Worm (Caenorhabditis elegans) whole organism, L1 larva: Measurements from ENCODE around the gene Y15E3A.3.
A peak's percentile ranks its signal among the peaks of the same experiment; 100 is the strongest.

Experiments used
- C16A3.4 ChIP-seq: fragments of 150-350 bp; optimal IDR thresholded peaks from 2 replicates; lab custom pipeline; 2014; ENCODE audit warnings: missing biosample characterization, missing genetic modification characterization
- aly-2 ChIP-seq: fragments of 150-350 bp; optimal IDR thresholded peaks from 2 replicates; lab custom pipeline; 2014; ENCODE audit warnings: missing biosample characterization, missing genetic modification characterization
- ama-1 ChIP-seq: fragments of 150-350 bp; optimal IDR thresholded peaks from 2 replicates; lab custom pipeline; 2014
- blmp-1 ChIP-seq: fragments of 150-350 bp; optimal IDR thresholded peaks from 2 replicates; lab custom pipeline; 2014; ENCODE audit warnings: missing biosample characterization, missing genetic modification characterization
- ceh-8 ChIP-seq: fragments of 200-800 bp; sonication (Bioruptor generic); optimal IDR thresholded peaks from 2 replicates; lab custom pipeline; 2018; ENCODE audit warnings: mild to moderate bottlenecking, missing genetic modification characterization, moderate library complexity, missing compliant biosample characterization
- ceh-90 ChIP-seq: sonication (generic microtip); optimal IDR thresholded peaks from 2 replicates; lab custom pipeline; 2016; ENCODE audit warnings: missing genetic modification characterization, missing compliant biosample characterization
- ces-1 ChIP-seq: fragments of 150-350 bp; optimal IDR thresholded peaks from 2 replicates; lab custom pipeline; 2014; ENCODE audit warnings: missing biosample characterization, missing genetic modification reagents, missing genetic modification characterization
- dpl-1 ChIP-seq, 3 experiments: fragments of 150-350 bp in 2 of 3; sonication (generic microtip) in 1 of 3; optimal IDR thresholded peaks; 2 replicates each; lab custom pipeline; 2014 to 2017; ENCODE audit warnings: missing biosample characterization in 3 of 3, missing genetic modification characterization in 3 of 3, missing genetic modification reagents in 3 of 3
- efl-1 ChIP-seq, 4 experiments: fragments of 150-350 bp; optimal IDR thresholded peaks in 3 of 4; peaks in 1 of 4; 1 replicate in 1 of 4; 2 replicates in 3 of 4; lab custom pipeline; 2014; ENCODE audit warnings: missing biosample characterization in 2 of 4, missing genetic modification characterization in 2 of 4, missing genetic modification reagents in 2 of 4
- egl-13 ChIP-seq: sonication (generic microtip); optimal IDR thresholded peaks from 2 replicates; lab custom pipeline; 2016; ENCODE audit warnings: missing genotype, missing genetic modification reagents, missing genetic modification characterization, missing compliant biosample characterization
- egl-27 ChIP-seq, 2 experiments: fragments of 150-350 bp in 1 of 2; sonication (generic microtip); optimal IDR thresholded peaks; 3 replicates each; lab custom pipeline; 2017 to 2018; ENCODE audit warnings: missing biosample characterization in 2 of 2, missing genetic modification characterization in 2 of 2, missing genetic modification reagents in 2 of 2
- elt-3 ChIP-seq, 6 experiments: fragments of 150-350 bp in 1 of 6; sonication (generic microtip); optimal IDR thresholded peaks; 2 replicates each; lab custom pipeline; 2017 to 2018; ENCODE audit warnings: missing biosample characterization in 6 of 6, missing genetic modification characterization in 6 of 6, inconsistent platforms in 1 of 6
- fkh-8 ChIP-seq: sonication (generic microtip); optimal IDR thresholded peaks from 2 replicates; lab custom pipeline; 2016; ENCODE audit warnings: mild to moderate bottlenecking, missing genetic modification characterization, missing compliant biosample characterization
- grh-1 ChIP-seq: fragments of 200-800 bp; sonication (Bioruptor generic); IDR thresholded peaks from 2 replicates; pipeline ENCODE4 v1.3.6; 2022; ENCODE audit warnings: missing genetic modification reagents, missing genetic modification characterization, missing compliant biosample characterization
- hlh-4 ChIP-seq: sonication (generic microtip); optimal IDR thresholded peaks from 2 replicates; lab custom pipeline; 2016; ENCODE audit warnings: mild to moderate bottlenecking, missing genetic modification characterization, missing compliant biosample characterization
- hpl-2 ChIP-seq: fragments of 150-350 bp; optimal IDR thresholded peaks from 2 replicates; lab custom pipeline; 2014; ENCODE audit warnings: missing biosample characterization, missing genetic modification reagents, missing genetic modification characterization
- isw-1 ChIP-seq: fragments of 200-800 bp; sonication (Bioruptor generic); IDR thresholded peaks from 2 replicates; pipeline ENCODE4 v1.3.6; 2022; ENCODE audit warnings: missing genetic modification characterization, missing compliant biosample characterization
- lin-13 ChIP-seq: fragments of 150-350 bp; optimal IDR thresholded peaks from 2 replicates; lab custom pipeline; 2014; ENCODE audit warnings: missing biosample characterization, missing genetic modification reagents, missing genetic modification characterization
- lin-14 ChIP-seq: fragments of 200-800 bp; sonication (Bioruptor generic); optimal IDR thresholded peaks from 2 replicates; lab custom pipeline; 2018; ENCODE audit warnings: mild to moderate bottlenecking, missing genetic modification characterization, moderate library complexity, missing compliant biosample characterization
- lin-15B ChIP-seq: fragments of 150-350 bp; sonication (generic microtip); optimal IDR thresholded peaks from 3 replicates; lab custom pipeline; 2014; ENCODE audit warnings: missing biosample characterization, missing genetic modification characterization
- lin-39 ChIP-seq: fragments of 150-350 bp; optimal IDR thresholded peaks from 2 replicates; lab custom pipeline; 2014; ENCODE audit warnings: missing biosample characterization, missing genetic modification reagents, missing genetic modification characterization
- lir-3 ChIP-seq: sonication (generic microtip); optimal IDR thresholded peaks from 2 replicates; lab custom pipeline; 2016; ENCODE audit warnings: mild to moderate bottlenecking, missing genetic modification characterization, moderate library complexity, missing compliant biosample characterization; ENCODE audit not compliant: poor library complexity
- lsy-2 ChIP-seq, 2 experiments: fragments of 150-350 bp; optimal IDR thresholded peaks; 2 replicates each; lab custom pipeline; 2014; ENCODE audit warnings: missing biosample characterization in 2 of 2, missing genetic modification characterization in 2 of 2
- mdl-1 ChIP-seq, 2 experiments: fragments of 150-350 bp; optimal IDR thresholded peaks; 2 replicates each; lab custom pipeline; 2014 to 2017; ENCODE audit warnings: missing biosample characterization in 2 of 2, missing genetic modification characterization in 2 of 2, inconsistent platforms in 1 of 2
- mef-2 ChIP-seq: fragments of 150-350 bp; optimal IDR thresholded peaks from 2 replicates; lab custom pipeline; 2014; ENCODE audit warnings: missing biosample characterization, missing genetic modification characterization
- mep-1 ChIP-seq: fragments of 150-350 bp; optimal IDR thresholded peaks from 2 replicates; lab custom pipeline; 2014; ENCODE audit warnings: missing biosample characterization, missing genetic modification characterization
- nhr-12 ChIP-seq: sonication (generic microtip); optimal IDR thresholded peaks from 2 replicates; lab custom pipeline; 2017; ENCODE audit warnings: missing biosample characterization, missing genetic modification characterization
- nhr-19 ChIP-seq: fragments of 200-800 bp; sonication (Bioruptor generic); conservative IDR thresholded peaks from 2 replicates; pipeline ENCODE4 v1.3.6; 2022; ENCODE audit warnings: missing genetic modification characterization, missing compliant biosample characterization
- nhr-20 ChIP-seq: sonication (generic microtip); optimal IDR thresholded peaks from 2 replicates; lab custom pipeline; 2016; ENCODE audit warnings: mild to moderate bottlenecking, missing genetic modification characterization, missing compliant biosample characterization
- nhr-237 ChIP-seq: fragments of 150-350 bp; optimal IDR thresholded peaks from 2 replicates; lab custom pipeline; 2014; ENCODE audit warnings: missing biosample characterization, missing genetic modification characterization
- nhr-28 ChIP-seq: fragments of 150-350 bp; optimal IDR thresholded peaks from 2 replicates; lab custom pipeline; 2014; ENCODE audit warnings: missing biosample characterization, missing genetic modification characterization
- nhr-47 ChIP-seq: sonication (generic microtip); optimal IDR thresholded peaks from 2 replicates; lab custom pipeline; 2016; ENCODE audit warnings: mild to moderate bottlenecking, missing genetic modification characterization, moderate library complexity, missing compliant biosample characterization
- nhr-77 ChIP-seq: fragments of 150-350 bp; optimal IDR thresholded peaks from 2 replicates; lab custom pipeline; 2014; ENCODE audit warnings: missing biosample characterization, missing genetic modification characterization
- nhr-84 ChIP-seq: sonication (generic microtip); optimal IDR thresholded peaks from 2 replicates; lab custom pipeline; 2017; ENCODE audit warnings: missing biosample characterization, missing genetic modification characterization
- nhr-85 ChIP-seq: sonication (generic microtip); peaks from one replicate; lab custom pipeline; 2016; ENCODE audit warnings: missing genetic modification characterization, inconsistent platforms, missing compliant biosample characterization
- nhr-90 ChIP-seq: sonication (generic microtip); optimal IDR thresholded peaks from 2 replicates; lab custom pipeline; 2016; ENCODE audit warnings: mild to moderate bottlenecking, missing genetic modification characterization, missing compliant biosample characterization; ENCODE audit not compliant: poor library complexity
- pqm-1 ChIP-seq: sonication (generic microtip); optimal IDR thresholded peaks from 3 replicates; lab custom pipeline; 2017; ENCODE audit warnings: missing biosample characterization, missing genetic modification characterization
- rnt-1 ChIP-seq: sonication (generic microtip); optimal IDR thresholded peaks from 2 replicates; lab custom pipeline; 2016; ENCODE audit warnings: mild to moderate bottlenecking, missing genetic modification characterization, moderate library complexity, missing compliant biosample characterization
- snu-23 ChIP-seq: sonication (generic microtip); optimal IDR thresholded peaks from 2 replicates; lab custom pipeline; 2016; ENCODE audit warnings: missing genetic modification characterization, missing compliant biosample characterization
- sox-4 ChIP-seq: sonication (generic microtip); optimal IDR thresholded peaks from 2 replicates; lab custom pipeline; 2016; ENCODE audit warnings: missing genetic modification characterization, missing compliant biosample characterization
- sptf-1 ChIP-seq: fragments of 150-350 bp; optimal IDR thresholded peaks from 2 replicates; lab custom pipeline; 2014; ENCODE audit warnings: missing biosample characterization, missing genetic modification characterization
- tlp-1 ChIP-seq: fragments of 150-350 bp; optimal IDR thresholded peaks from 2 replicates; lab custom pipeline; 2014; ENCODE audit warnings: missing biosample characterization, missing genetic modification characterization
- unc-30 ChIP-seq: sonication (generic microtip); optimal IDR thresholded peaks from 2 replicates; lab custom pipeline; 2017; ENCODE audit warnings: missing biosample characterization, missing genetic modification characterization
- unc-98 ChIP-seq: fragments of 200-800 bp; sonication (Bioruptor generic); IDR thresholded peaks from 2 replicates; pipeline ENCODE4 v1.3.6; 2022; ENCODE audit warnings: missing genetic modification characterization, missing compliant biosample characterization
- xbp-1 ChIP-seq: sonication (generic microtip); optimal IDR thresholded peaks from 2 replicates; lab custom pipeline; 2016; ENCODE audit warnings: missing genetic modification characterization, missing compliant biosample characterization
- zip-4 ChIP-seq: fragments of 200-800 bp; sonication (Bioruptor generic); optimal IDR thresholded peaks from 2 replicates; lab custom pipeline; 2018; ENCODE audit warnings: mild to moderate bottlenecking, missing genetic modification characterization, moderate library complexity, missing compliant biosample characterization

Gene Y15E3A.3

ce11 chrX:15338195-15338594 lies 12.6 kb upstream of the Y15E3A.3 start (continued):
- no peak for TF ChIP-seq nhr-84 (tag; lab: Kevin White, UChicago)
- no peak for TF ChIP-seq dpl-1 (GFP tag; optimal IDR thresholded peaks at IDR 0.05; lab: Kevin White, UChicago)
- TF ChIP-seq nhr-12 = no peak
- no peak for TF ChIP-seq sox-4 (tag; lab: Kevin White, UChicago)
- no peak for TF ChIP-seq C16A3.4 (tag; lab: Kevin White, UChicago)
- no peak for TF ChIP-seq sptf-1 (tag; lab: Kevin White, UChicago)
- TF ChIP-seq nhr-77 (tag; lab: Kevin White, UChicago) = no peak
- TF ChIP-seq rnt-1 = peak; percentile 77
- TF ChIP-seq egl-27 (tag; optimal IDR thresholded peaks at IDR 0.05; lab: Kevin White, UChicago) = no peak
- TF ChIP-seq lin-14 = peak; percentile 82
- no peak for TF ChIP-seq nhr-237 (tag; lab: Kevin White, UChicago)
- no peak for TF ChIP-seq efl-1 (optimal IDR thresholded peaks at IDR 0.05; lab: Kevin White, UChicago)
- no peak for TF ChIP-seq efl-1 (GFP tag; optimal IDR thresholded peaks at IDR 0.05 in 1 of 2; lab: Kevin White, UChicago)
- no peak for TF ChIP-seq pqm-1 (tag; lab: Kevin White, UChicago)
- TF ChIP-seq nhr-47 (tag; lab: Kevin White, UChicago) = no peak
- no peak for TF ChIP-seq ces-1 (GFP tag; lab: Kevin White, UChicago)
- TF ChIP-seq mef-2 = no peak
- no peak for TF ChIP-seq fkh-8 (tag; lab: Kevin White, UChicago)
- peak; percentile 36 for TF ChIP-seq snu-23 (GFP tag; lab: Kevin White, UChicago)
- TF ChIP-seq aly-2 = no peak
- TF ChIP-seq ceh-90 (tag; lab: Kevin White, UChicago) = no peak
- TF ChIP-seq unc-30 (tag; lab: Kevin White, UChicago) = no peak
- no peak for TF ChIP-seq grh-1 (GFP tag; lab: Robert Waterston, UW)
- peak; percentile 43 for TF ChIP-seq nhr-20
- TF ChIP-seq xbp-1 (tag; lab: Kevin White, UChicago) = no peak
- no peak for TF ChIP-seq lin-15B (tag; lab: Kevin White, UChicago)

ce11 chrX:15336392-15336791 lies 10.8 kb upstream of the Y15E3A.3 start:
- TF ChIP-seq C16A3.4 (tag; lab: Kevin White, UChicago) = no peak
- TF ChIP-seq nhr-85 (tag; lab: Kevin White, UChicago) = peak; percentile 66
- TF ChIP-seq lin-13 (GFP tag; lab: Kevin White, UChicago) = no peak
- peak; percentile 57 for TF ChIP-seq lin-14
- no peak for TF ChIP-seq elt-3 (tag; optimal IDR thresholded peaks at IDR 0.05; lab: Kevin White, UChicago)
- TF ChIP-seq nhr-84 (tag; lab: Kevin White, UChicago) = no peak
- TF ChIP-seq efl-1 (optimal IDR thresholded peaks at IDR 0.05; lab: Kevin White, UChicago) = no peak
- peak in 1 of 2 experiments; percentile 24 for TF ChIP-seq efl-1 (GFP tag; optimal IDR thresholded peaks at IDR 0.05 in 1 of 2; lab: Kevin White, UChicago)
- peak; percentile 11 for TF ChIP-seq mep-1 (tag; lab: Kevin White, UChicago)
- peak; percentile 57 for TF ChIP-seq blmp-1 (tag; lab: Kevin White, UChicago)

- TF ChIP-seq sptf-1 (tag; lab: Kevin White, UChicago) (no peak), egl-13 (tag; lab: Kevin White, UChicago) (no peak), dpl-1 (GFP tag; optimal IDR thresholded peaks at IDR 0.05; lab: Kevin White, UChicago) (no peak), nhr-85 (tag; lab: Kevin White, UChicago) (no peak), elt-3 (tag; optimal IDR thresholded peaks at IDR 0.05; lab: Kevin White, UChicago) (no peak), nhr-90 (tag; lab: Kevin White, UChicago) (no peak), efl-1 (optimal IDR thresholded peaks at IDR 0.05; lab: Kevin White, UChicago) (no peak), efl-1 (GFP tag; optimal IDR thresholded peaks at IDR 0.05 in 1 of 2; lab: Kevin White, UChicago) (no peak), ama-1 (lab: Kevin White, UChicago) (no peak), lin-39 (no peak), nhr-28 (tag; lab: Kevin White, UChicago) (no peak), lin-15B (tag; lab: Kevin White, UChicago) (no peak)
Measured at ce11 chrX:15335636-15336035, 10.0 kb upstream of the Y15E3A.3 start.

ce11 chrX:15334897-15335296 lies 9.3 kb upstream of the Y15E3A.3 start:
- TF ChIP-seq hlh-4 (tag; lab: Kevin White, UChicago) (no peak), efl-1 (optimal IDR thresholded peaks at IDR 0.05; lab: Kevin White, UChicago) (no peak), efl-1 (GFP tag; optimal IDR thresholded peaks at IDR 0.05 in 1 of 2; lab: Kevin White, UChicago) (no peak), unc-98 (GFP tag; lab: Robert Waterston, UW) (no peak), nhr-19 (0 out of 2 replicates have a peak, but pooled peaks have one; percentile 5), nhr-85 (tag; lab: Kevin White, UChicago) (no peak), lsy-2 (tag; optimal IDR thresholded peaks at IDR 0.05; lab: Kevin White, UChicago) (peak in 1 of 2 experiments; percentile 15), nhr-77 (tag; lab: Kevin White, UChicago) (peak; percentile 53), tlp-1 (no peak), isw-1 (GFP tag; lab: Robert Waterston, UW) (no peak), rnt-1 (no peak), elt-3 (tag; optimal IDR thresholded peaks at IDR 0.05; lab: Kevin White, UChicago) (no peak), nhr-90 (tag; lab: Kevin White, UChicago) (no peak), mdl-1 (tag; optimal IDR thresholded peaks at IDR 0.05; lab: Kevin White, UChicago) (peak in 1 of 2 experiments; percentile 23), lir-3 (tag; lab: Kevin White, UChicago) (no peak), ceh-90 (tag; lab: Kevin White, UChicago) (no peak), hpl-2 (GFP tag; lab: Kevin White, UChicago) (no peak), ceh-8 (GFP tag; lab: Kevin White, UChicago) (no peak), zip-4 (GFP tag; lab: Kevin White, UChicago) (no peak)
